Worm (Caenorhabditis elegans): ENCODE results near the gene C14B1.12.

C14B1.12 gene

DNA sequence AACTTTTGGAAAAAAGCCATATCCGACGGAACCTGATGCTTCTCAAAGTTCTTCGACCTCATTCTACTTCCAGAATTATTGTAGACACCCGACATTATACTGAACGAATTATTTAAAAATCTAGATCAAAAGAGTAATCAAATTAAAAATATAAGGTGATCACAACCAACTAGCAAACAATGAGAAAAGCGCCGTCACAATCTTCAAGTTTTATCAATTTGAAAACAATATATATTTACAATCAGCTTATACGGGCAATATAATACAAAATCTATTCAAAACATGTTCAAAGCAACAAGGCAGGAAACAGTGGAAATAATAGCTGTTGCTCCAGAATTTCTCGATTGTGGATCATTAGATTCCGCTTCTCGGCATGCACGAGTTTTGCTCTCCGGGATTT lies at the start of gene C14B1.12:
Gene C14B1.12, minus strand, starts transcription at position 101 of the 400 bp plus-strand sequence.
- TF ChIP-seq lin-38 (GFP tag; IDR thresholded peaks at IDR 0.05) (no peak), pha-4 (GFP tag; IDR thresholded peaks at IDR 0.05) (no peak), pha-4 (tag; optimal IDR thresholded peaks at IDR 0.05) (no peak), Y48G9A.11 (GFP tag; IDR thresholded peaks at IDR 0.05) (no peak), F26F4.8 (GFP tag; conservative IDR thresholded peaks at IDR 0.05) (no peak), unc-62 (GFP tag; optimal IDR thresholded peaks at IDR 0.05 in 1 of 2) (no peak), unc-62 (tag; optimal IDR thresholded peaks at IDR 0.05) (no peak), zag-1 (tag; optimal IDR thresholded peaks at IDR 0.05) (no peak), php-3 (GFP tag; IDR thresholded peaks at IDR 0.05) (no peak), lin-1 (GFP tag; IDR thresholded peaks at IDR 0.05) (no peak), mxl-3 (GFP tag; optimal IDR thresholded peaks at IDR 0.05) (no peak), skn-1 (tag; optimal IDR thresholded peaks at IDR 0.05) (no peak), Y5F2A.4 (GFP tag; optimal IDR thresholded peaks at IDR 0.05) (no peak), mdt-29 (GFP tag; IDR thresholded peaks at IDR 0.05) (no peak), zfp-2 (tag; optimal IDR thresholded peaks at IDR 0.05) (no peak), madf-9 (GFP tag; conservative IDR thresholded peaks at IDR 0.05) (no peak), zip-2 (tag; optimal IDR thresholded peaks at IDR 0.05) (no peak)

DNA sequence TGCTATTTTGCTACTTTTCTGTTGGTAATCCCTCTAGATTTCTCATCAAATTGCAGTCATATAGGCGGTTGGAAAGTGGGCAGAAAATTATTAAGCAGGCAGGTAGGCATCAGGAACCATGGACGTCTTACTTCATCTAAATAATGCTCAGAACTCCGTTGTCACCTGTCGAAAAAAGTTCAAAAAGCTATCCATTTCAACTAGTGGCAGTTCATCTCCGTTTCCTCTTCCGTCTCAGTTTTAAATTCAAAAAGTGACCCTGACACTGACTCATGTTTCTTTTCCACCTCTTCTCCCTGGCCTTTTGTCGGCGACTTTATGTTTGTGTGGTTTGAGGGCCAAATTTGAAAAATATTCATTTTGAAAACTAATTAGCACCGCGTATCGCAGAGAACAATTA lies 49.8 kb upstream of the C14B1.12 start:
- TF ChIP-seq nhr-11 (tag; optimal IDR thresholded peaks at IDR 0.05) (no peak), hlh-11 (tag; optimal IDR thresholded peaks at IDR 0.05) (no peak), ama-1 (optimal IDR thresholded peaks at IDR 0.05) (no peak), unc-62 (GFP tag; optimal IDR thresholded peaks at IDR 0.05 in 1 of 2) (peak in 1 of 2 experiments; percentile 98), unc-62 (tag; optimal IDR thresholded peaks at IDR 0.05) (no peak), ZK546.5 (tag; optimal IDR thresholded peaks at IDR 0.05) (no peak), madf-5 (GFP tag; IDR thresholded peaks at IDR 0.05) (no peak)

DNA sequence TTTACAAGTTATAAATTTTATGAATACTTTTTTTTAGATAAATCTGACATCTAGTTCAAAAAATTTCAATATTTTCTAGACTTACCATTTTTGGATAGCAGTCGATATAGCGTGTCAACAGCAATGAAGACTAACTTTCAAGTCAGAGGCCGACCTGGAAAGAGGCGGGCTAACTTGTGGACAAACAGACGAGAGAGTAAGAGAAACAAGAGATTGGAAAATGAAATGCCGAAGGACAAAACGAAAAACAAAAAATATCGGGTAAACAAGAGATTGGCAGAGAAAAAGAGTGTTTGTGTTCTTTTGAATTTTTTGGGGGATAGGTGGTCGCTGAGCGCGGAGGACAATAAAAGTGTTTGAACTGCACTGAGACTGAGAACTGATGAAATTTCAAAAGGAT lies 48.4 kb upstream of the C14B1.12 start, which contains the start of gene lec-4:
Gene lec-4, minus strand, starts transcription at position 154 of the 400 bp plus-strand sequence.
- peak; percentile 24 to 53 for TF ChIP-seq lsy-2 (tag; optimal IDR thresholded peaks at IDR 0.05)
- no peak for TF ChIP-seq ceh-28 (tag; optimal IDR thresholded peaks at IDR 0.05)
- no peak for TF ChIP-seq dmd-6 (GFP tag; IDR thresholded peaks at IDR 0.05)
- TF ChIP-seq nhr-11 (tag; optimal IDR thresholded peaks at IDR 0.05) = peak; percentile 69
- peak in 1 of 2 experiments; percentile 61 for TF ChIP-seq mdl-1 (tag; optimal IDR thresholded peaks at IDR 0.05)
- peak in 1 of 2 experiments; percentile 82 for TF ChIP-seq daf-16 (GFP tag; optimal IDR thresholded peaks at IDR 0.05)
- peak; percentile 90 for TF ChIP-seq daf-16 (tag; optimal IDR thresholded peaks at IDR 0.05)
- no peak for TF ChIP-seq gei-8 (GFP tag; optimal IDR thresholded peaks at IDR 0.05)
- no peak for TF ChIP-seq daf-12 (tag; optimal IDR thresholded peaks at IDR 0.05)
- TF ChIP-seq zfp-3 (GFP tag; conservative IDR thresholded peaks at IDR 0.05) = no peak
- TF ChIP-seq rbr-2 (tag; optimal IDR thresholded peaks at IDR 0.05) = peak; percentile 30
- peak in 1 of 2 experiments; percentile 79 for TF ChIP-seq unc-62 (GFP tag; optimal IDR thresholded peaks at IDR 0.05 in 1 of 2)
- TF ChIP-seq unc-62 (tag; optimal IDR thresholded peaks at IDR 0.05) = no peak
- TF ChIP-seq hlh-30 (tag; optimal IDR thresholded peaks at IDR 0.05; ENCODE audit: insufficient read depth) = peak; percentile 26
- peak; percentile 76 for TF ChIP-seq dve-1 (tag; optimal IDR thresholded peaks at IDR 0.05; ENCODE audit: insufficient read depth)
- peak; percentile 57 for TF ChIP-seq mes-2 (tag; optimal IDR thresholded peaks at IDR 0.05; ENCODE audit: poor library complexity, severe bottlenecking)
- TF ChIP-seq mep-1 (tag; optimal IDR thresholded peaks at IDR 0.05) = peak; percentile 59
- TF ChIP-seq nhr-25 (tag; optimal IDR thresholded peaks at IDR 0.05; ENCODE audit: borderline replicate concordance, insufficient read depth) = peak; percentile 36
- TF ChIP-seq nhr-6 (tag; optimal IDR thresholded peaks at IDR 0.05) = peak; percentile 77
- peak; percentile 98 for TF ChIP-seq aha-1 (tag)
- peak; percentile 16 for TF ChIP-seq nhr-28 (tag; optimal IDR thresholded peaks at IDR 0.05)
- TF ChIP-seq aly-2 (tag; optimal IDR thresholded peaks at IDR 0.05) = no peak
- no peak for TF ChIP-seq F26F4.8 (GFP tag; conservative IDR thresholded peaks at IDR 0.05)
- peak; percentile 29; the same call in 1 of the 2 replicates for TF ChIP-seq hmg-1.1 (GFP tag; IDR thresholded peaks at IDR 0.05)
- no peak for TF ChIP-seq spr-3 (GFP tag; optimal IDR thresholded peaks at IDR 0.05)
- TF ChIP-seq pha-4 (GFP tag; IDR thresholded peaks at IDR 0.05) = no peak
- TF ChIP-seq pha-4 (tag; optimal IDR thresholded peaks at IDR 0.05) = peak; percentile 73
- TF ChIP-seq snpc-1.2 (GFP tag; IDR thresholded peaks at IDR 0.05) = no peak

Data from whole organism, L4 larva.